Worm (Caenorhabditis elegans) whole organism, L2 larva: ENCODE results near the gene lev-9.

Experiments used
- alr-1 ChIP-seq: fragments of 150-350 bp; optimal IDR thresholded peaks from 2 replicates; lab custom pipeline; 2014; ENCODE audit warnings: missing biosample characterization, missing genetic modification characterization
- ama-1 ChIP-seq: fragments of 150-350 bp; optimal IDR thresholded peaks from 2 replicates; lab custom pipeline; 2018; ENCODE audit warnings: inconsistent platforms
- blmp-1 ChIP-seq: sonication (generic microtip); optimal IDR thresholded peaks from 2 replicates; lab custom pipeline; 2017; ENCODE audit warnings: missing genetic modification characterization, mild to moderate bottlenecking, missing compliant biosample characterization, antibody characterized with exemption, moderate library complexity; ENCODE audit not compliant: insufficient read depth
- ceh-82 ChIP-seq: fragments of 150-350 bp; optimal IDR thresholded peaks from 2 replicates; lab custom pipeline; 2014; ENCODE audit warnings: missing biosample characterization, missing genetic modification characterization
- elt-3 ChIP-seq: sonication (generic microtip); optimal IDR thresholded peaks from 2 replicates; lab custom pipeline; 2017; ENCODE audit warnings: missing biosample characterization, missing genetic modification characterization
- lin-13 ChIP-seq: fragments of 150-350 bp; optimal IDR thresholded peaks from 2 replicates; lab custom pipeline; 2014; ENCODE audit warnings: missing biosample characterization, missing genetic modification reagents, missing genetic modification characterization
- mab-5 ChIP-seq: fragments of 150-350 bp; optimal IDR thresholded peaks from 2 replicates; lab custom pipeline; 2014; ENCODE audit warnings: missing biosample characterization, missing genetic modification characterization
- mbf-1 ChIP-seq: sonication (generic microtip); optimal IDR thresholded peaks from 2 replicates; lab custom pipeline; 2017; ENCODE audit warnings: missing biosample characterization, missing genetic modification characterization
- nhr-11 ChIP-seq: fragments of 150-350 bp; optimal IDR thresholded peaks from 2 replicates; lab custom pipeline; 2014; ENCODE audit warnings: missing biosample characterization, missing genetic modification characterization
- skn-1 ChIP-seq: sonication (generic microtip); optimal IDR thresholded peaks from 2 replicates; lab custom pipeline; 2017; ENCODE audit warnings: missing biosample characterization, missing genetic modification characterization
- unc-39 ChIP-seq: fragments of 150-350 bp; optimal IDR thresholded peaks from 2 replicates; lab custom pipeline; 2014; ENCODE audit warnings: missing biosample characterization, missing genetic modification characterization
- unc-62 ChIP-seq: fragments of 150-350 bp; optimal IDR thresholded peaks from 2 replicates; lab custom pipeline; 2014; ENCODE audit warnings: missing biosample characterization, missing genetic modification reagents, missing genetic modification characterization

- TF ChIP-seq lin-13 (GFP tag; lab: Kevin White, UChicago), result no peak
- TF ChIP-seq mab-5 (tag; lab: Kevin White, UChicago), result no peak
- TF ChIP-seq alr-1 (tag; lab: Kevin White, UChicago), result no peak
- no peak for TF ChIP-seq blmp-1 (tag; lab: Kevin White, UChicago)
- no peak for TF ChIP-seq ama-1 (lab: Kevin White, UChicago)
- no peak for TF ChIP-seq ceh-82 (tag; lab: Kevin White, UChicago)
- no peak for TF ChIP-seq mbf-1
- TF ChIP-seq nhr-11 (tag; lab: Kevin White, UChicago), result no peak
- TF ChIP-seq skn-1 (tag; lab: Kevin White, UChicago), result no peak
- TF ChIP-seq unc-62 (GFP tag; lab: Kevin White, UChicago), result no peak
- no peak for TF ChIP-seq unc-39 (tag; lab: Kevin White, UChicago)
- TF ChIP-seq elt-3 (tag; lab: Kevin White, UChicago), result no peak
These were observed 46.4 kb upstream of the lev-9 start, which contains the start of gene C03B1.13 for ce11 chrX:6337951-6338350.
